Worm (Caenorhabditis elegans) whole organism, young adult: Measurements from ENCODE around the gene Y39A1A.3.
A peak's percentile ranks its signal among the peaks of the same experiment; 100 is the strongest.

Source experiments
- B0035.1 ChIP-seq: sonication (generic microtip); optimal IDR thresholded peaks from 2 replicates; lab custom pipeline; 2016; ENCODE audit warnings: missing genetic modification characterization, mild to moderate bottlenecking, missing compliant biosample characterization, missing genotype, missing genetic modification reagents
- B0336.3 ChIP-seq: fragments of 200-800 bp; sonication (Bioruptor generic); IDR thresholded peaks from 2 replicates; pipeline ENCODE4 v1.3.6; 2022; ENCODE audit warnings: missing genetic modification characterization, missing compliant biosample characterization
- F23B12.7 ChIP-seq: sonication (generic microtip); optimal IDR thresholded peaks from 2 replicates; lab custom pipeline; 2017; ENCODE audit warnings: missing genetic modification characterization, mild to moderate bottlenecking, missing compliant biosample characterization, antibody characterized with exemption, moderate library complexity; ENCODE audit not compliant: insufficient read depth
- F55B11.4 ChIP-seq: sonication (generic microtip); optimal IDR thresholded peaks from 2 replicates; lab custom pipeline; 2016; ENCODE audit warnings: missing compliant biosample characterization, missing genetic modification characterization, borderline replicate concordance; ENCODE audit not compliant: insufficient read depth
- F57C9.4 ChIP-seq: sonication (generic microtip); optimal IDR thresholded peaks from 2 replicates; lab custom pipeline; 2017; ENCODE audit warnings: mild to moderate bottlenecking, missing genetic modification characterization, missing compliant biosample characterization
- T07F8.4 ChIP-seq: sonication (generic microtip); optimal IDR thresholded peaks from 2 replicates; lab custom pipeline; 2016; ENCODE audit warnings: mild to moderate bottlenecking, missing genetic modification characterization, moderate library complexity, missing compliant biosample characterization
- T26A5.8 ChIP-seq: sonication (generic microtip); optimal IDR thresholded peaks from 2 replicates; lab custom pipeline; 2016; ENCODE audit warnings: missing genetic modification characterization, missing compliant biosample characterization
- Y53F4B.3 ChIP-seq: fragments of 200-800 bp; sonication (Bioruptor generic); IDR thresholded peaks from 2 replicates; pipeline ENCODE4 v1.3.6; 2022; ENCODE audit warnings: missing genetic modification reagents, missing genetic modification characterization, missing compliant biosample characterization
- Y53G8AR.9 ChIP-seq: fragments of 200-800 bp; sonication (Bioruptor generic); conservative IDR thresholded peaks from 2 replicates; pipeline ENCODE4 v1.3.6; 2022; ENCODE audit warnings: missing genetic modification reagents, missing genetic modification characterization, missing compliant biosample characterization
- Y67H2A.10 ChIP-seq: fragments of 200-800 bp; sonication (Bioruptor generic); conservative IDR thresholded peaks from 2 replicates; pipeline ENCODE4 v1.3.6; 2022; ENCODE audit warnings: missing genetic modification reagents, missing genetic modification characterization, missing compliant biosample characterization
- Y79H2A.3 ChIP-seq: fragments of 200-800 bp; sonication (Bioruptor generic); conservative IDR thresholded peaks from 2 replicates; pipeline ENCODE4 v1.3.6; 2022; ENCODE audit warnings: missing genetic modification reagents, missing genetic modification characterization, missing compliant biosample characterization
- ZK185.1 ChIP-seq: sonication (generic microtip); optimal IDR thresholded peaks from 2 replicates; lab custom pipeline; 2016; ENCODE audit warnings: mild to moderate bottlenecking, missing genetic modification characterization, missing compliant biosample characterization; ENCODE audit not compliant: poor library complexity, severe bottlenecking
- ceh-27 ChIP-seq: fragments of 200-800 bp; sonication (Bioruptor generic); optimal IDR thresholded peaks from 2 replicates; lab custom pipeline; 2018; ENCODE audit warnings: mild to moderate bottlenecking, missing genetic modification characterization, moderate library complexity, missing compliant biosample characterization
- ceh-58 ChIP-seq: fragments of 200-800 bp; sonication (Bioruptor generic); IDR thresholded peaks from 2 replicates; pipeline ENCODE4 v1.3.6; 2022; ENCODE audit warnings: missing genetic modification characterization, missing compliant biosample characterization
- dox-1 ChIP-seq: fragments of 200-800 bp; sonication (Bioruptor generic); IDR thresholded peaks from 2 replicates; pipeline ENCODE4 v1.3.6; 2022; ENCODE audit warnings: missing genetic modification reagents, missing genetic modification characterization, missing compliant biosample characterization
- dpl-1 ChIP-seq: fragments of 150-350 bp; optimal IDR thresholded peaks from 2 replicates; lab custom pipeline; 2014; ENCODE audit warnings: missing biosample characterization, missing genetic modification reagents, missing genetic modification characterization
- hlh-26 ChIP-seq: fragments of 200-800 bp; sonication (Bioruptor generic); conservative IDR thresholded peaks from 2 replicates; pipeline ENCODE4 v1.3.6; 2022; ENCODE audit warnings: missing genetic modification reagents, missing genetic modification characterization, missing compliant biosample characterization
- hmg-1.2 ChIP-seq: fragments of 200-800 bp; sonication (Bioruptor generic); IDR thresholded peaks from 2 replicates; pipeline ENCODE4 v1.3.6; 2022; ENCODE audit warnings: missing genetic modification reagents, missing genetic modification characterization, missing compliant biosample characterization
- hmg-20 ChIP-seq: fragments of 200-800 bp; sonication (Bioruptor generic); IDR thresholded peaks from 2 replicates; pipeline ENCODE4 v1.3.6; 2022; ENCODE audit warnings: missing genetic modification reagents, missing genetic modification characterization, missing compliant biosample characterization
- lag-1 ChIP-seq: fragments of 200-800 bp; sonication (Bioruptor generic); IDR thresholded peaks from 2 replicates; pipeline ENCODE4 v1.3.6; 2022; ENCODE audit warnings: missing genetic modification reagents, missing genetic modification characterization, missing compliant biosample characterization
- lin-40 ChIP-seq: sonication (generic microtip); optimal IDR thresholded peaks from 2 replicates; lab custom pipeline; 2016; ENCODE audit warnings: missing genetic modification characterization, mild to moderate bottlenecking, missing compliant biosample characterization, missing genotype, missing genetic modification reagents
- lir-1 ChIP-seq: fragments of 200-800 bp; sonication (Bioruptor generic); conservative IDR thresholded peaks from 2 replicates; pipeline ENCODE4 v1.3.6; 2022; ENCODE audit warnings: missing genetic modification reagents, missing genetic modification characterization, missing compliant biosample characterization
- madf-3 ChIP-seq: fragments of 200-800 bp; sonication (Bioruptor generic); IDR thresholded peaks from 2 replicates; pipeline ENCODE4 v1.3.6; 2022; ENCODE audit warnings: missing genetic modification reagents, missing genetic modification characterization, missing compliant biosample characterization
- madf-6 ChIP-seq: fragments of 200-800 bp; sonication (Bioruptor generic); IDR thresholded peaks from 2 replicates; pipeline ENCODE4 v1.3.6; 2022; ENCODE audit warnings: missing genetic modification reagents, missing genetic modification characterization, missing compliant biosample characterization
- mcd-1 ChIP-seq: fragments of 200-800 bp; sonication (Bioruptor generic); IDR thresholded peaks from 2 replicates; pipeline ENCODE4 v1.3.6; 2022; ENCODE audit warnings: missing genetic modification reagents, missing genetic modification characterization, missing compliant biosample characterization
- nfyb-1 ChIP-seq: fragments of 200-800 bp; sonication (Bioruptor generic); IDR thresholded peaks from 2 replicates; pipeline ENCODE4 v1.3.6; 2022; ENCODE audit warnings: missing genetic modification reagents, missing genetic modification characterization, missing compliant biosample characterization
- nhr-179 ChIP-seq: sonication (generic microtip); optimal IDR thresholded peaks from 2 replicates; lab custom pipeline; 2016; ENCODE audit warnings: mild to moderate bottlenecking, missing genetic modification characterization, missing compliant biosample characterization
- nhr-27 ChIP-seq: fragments of 200-800 bp; sonication (Bioruptor generic); optimal IDR thresholded peaks from 2 replicates; lab custom pipeline; 2018; ENCODE audit warnings: mild to moderate bottlenecking, missing genetic modification characterization, moderate library complexity, missing compliant biosample characterization
- nhr-80 ChIP-seq: sonication (generic microtip); optimal IDR thresholded peaks from 2 replicates; lab custom pipeline; 2016; ENCODE audit warnings: missing genetic modification characterization, missing compliant biosample characterization
- pbrm-1 ChIP-seq: fragments of 200-800 bp; sonication (Bioruptor generic); IDR thresholded peaks from 2 replicates; pipeline ENCODE4 v1.3.6; 2022; ENCODE audit warnings: missing genetic modification reagents, missing genetic modification characterization, missing compliant biosample characterization
- rec-8 ChIP-seq, 2 experiments: sonication (generic microtip); optimal IDR thresholded peaks; 2 replicates each; lab custom pipeline; 2016; ENCODE audit warnings: mild to moderate bottlenecking in 2 of 2, missing genetic modification characterization in 2 of 2, missing genetic modification reagents in 2 of 2, missing genotype in 2 of 2, missing biosample characterization in 1 of 2, missing compliant biosample characterization in 1 of 2, moderate library complexity in 1 of 2
- repo-1 ChIP-seq: sonication (generic microtip); optimal IDR thresholded peaks from 2 replicates; lab custom pipeline; 2017; ENCODE audit warnings: mild to moderate bottlenecking, missing genetic modification characterization, missing compliant biosample characterization
- sdz-38 ChIP-seq: sonication (generic microtip); optimal IDR thresholded peaks from 2 replicates; lab custom pipeline; 2016; ENCODE audit warnings: missing genotype, missing genetic modification characterization, missing compliant biosample characterization
- snpc-1.1 ChIP-seq: sonication (generic microtip); optimal IDR thresholded peaks from 2 replicates; lab custom pipeline; 2017; ENCODE audit warnings: missing genetic modification characterization, mild to moderate bottlenecking, missing compliant biosample characterization, antibody characterized with exemption, moderate library complexity, missing genotype, missing genetic modification reagents; ENCODE audit not compliant: insufficient read depth
- snpc-4 ChIP-seq, 5 experiments: fragments of 150-350 bp in 1 of 5; sonication (generic microtip) in 4 of 5; optimal IDR thresholded peaks; 2 replicates each; lab custom pipeline; 2014 to 2018; ENCODE audit warnings: missing genetic modification characterization in 5 of 5, missing biosample characterization in 3 of 5, antibody characterized with exemption in 2 of 5, mild to moderate bottlenecking in 2 of 5, missing compliant biosample characterization in 2 of 5, missing genotype in 2 of 5, moderate library complexity in 2 of 5, missing genetic modification reagents in 1 of 5
- tbp1 ChIP-seq: fragments of 200-800 bp; sonication (Bioruptor generic); optimal IDR thresholded peaks from 2 replicates; lab custom pipeline; 2018; ENCODE audit warnings: mild to moderate bottlenecking, missing genetic modification characterization, missing compliant biosample characterization
- tbx-9 ChIP-seq: sonication (generic microtip); optimal IDR thresholded peaks from 2 replicates; lab custom pipeline; 2016; ENCODE audit warnings: borderline replicate concordance, missing genetic modification characterization, inconsistent platforms, missing compliant biosample characterization
- tlf-1 ChIP-seq: fragments of 200-800 bp; sonication (Bioruptor generic); optimal IDR thresholded peaks from 2 replicates; lab custom pipeline; 2018; ENCODE audit warnings: mild to moderate bottlenecking, missing genetic modification characterization, missing compliant biosample characterization
- unc-62 ChIP-seq: fragments of 150-350 bp; optimal IDR thresholded peaks from 2 replicates; lab custom pipeline; 2014; ENCODE audit warnings: missing biosample characterization, missing genetic modification reagents, missing genetic modification characterization
- ztf-18 ChIP-seq: sonication (generic microtip); optimal IDR thresholded peaks from 2 replicates; lab custom pipeline; 2016; ENCODE audit warnings: missing genotype, mild to moderate bottlenecking, missing genetic modification characterization, missing compliant biosample characterization
- ztf-22 ChIP-seq: fragments of 200-800 bp; sonication (Bioruptor generic); optimal IDR thresholded peaks from 2 replicates; lab custom pipeline; 2018; ENCODE audit warnings: mild to moderate bottlenecking, missing genetic modification characterization, moderate library complexity, missing compliant biosample characterization
- ztf-25 ChIP-seq: fragments of 200-800 bp; sonication (Bioruptor generic); IDR thresholded peaks from 2 replicates; pipeline ENCODE4 v1.3.6; 2022; ENCODE audit warnings: missing genetic modification reagents, missing genetic modification characterization, missing compliant biosample characterization
- ztf-6 ChIP-seq: fragments of 200-800 bp; sonication (Bioruptor generic); IDR thresholded peaks from 2 replicates; pipeline ENCODE4 v1.3.6; 2022; ENCODE audit warnings: missing genetic modification reagents, missing genetic modification characterization, missing compliant biosample characterization

Gene Y39A1A.3

ce11 chrIII:10628360-10628759, 32.1 kb upstream of the Y39A1A.3 start (continued):
- TF ChIP-seq lin-40 = peak; percentile 32
- no peak for TF ChIP-seq snpc-4 (GFP tag; optimal IDR thresholded peaks at IDR 0.05; lab: Kevin White, UChicago)
- peak in 1 of 4 experiments; percentile 18 for TF ChIP-seq snpc-4 (tag; optimal IDR thresholded peaks at IDR 0.05; lab: Kevin White, UChicago)
- no peak for TF ChIP-seq ceh-27 (GFP tag; lab: Kevin White, UChicago)
- TF ChIP-seq ZK185.1 (tag; lab: Kevin White, UChicago) = no peak
- TF ChIP-seq Y53G8AR.9 (GFP tag; lab: Robert Waterston, UW) = no peak
- TF ChIP-seq nhr-179 = no peak
- TF ChIP-seq pbrm-1 (GFP tag; lab: Robert Waterston, UW) = no peak
- no peak for TF ChIP-seq dpl-1 (GFP tag; lab: Kevin White, UChicago)
- TF ChIP-seq dox-1 = no peak
- TF ChIP-seq tbx-9 (tag; lab: Kevin White, UChicago) = no peak
- no peak for TF ChIP-seq lir-1 (GFP tag; lab: Robert Waterston, UW)
- TF ChIP-seq Y79H2A.3 (GFP tag; lab: Robert Waterston, UW) = no peak
- no peak for TF ChIP-seq Y53F4B.3
- TF ChIP-seq nhr-27 (tag; lab: Kevin White, UChicago) = no peak
- peak; percentile 9 for TF ChIP-seq tbp1 (GFP tag; lab: Kevin White, UChicago)
- TF ChIP-seq hmg-20 (GFP tag; lab: Robert Waterston, UW) = no peak
- TF ChIP-seq ztf-6 (GFP tag; lab: Robert Waterston, UW) = no peak
- no peak for TF ChIP-seq nhr-80 (tag; lab: Kevin White, UChicago)
- TF ChIP-seq lag-1 (GFP tag; lab: Robert Waterston, UW) = no peak
- TF ChIP-seq tlf-1 (GFP tag; lab: Kevin White, UChicago) = no peak
- no peak for TF ChIP-seq F57C9.4 (tag; lab: Kevin White, UChicago)
- TF ChIP-seq F23B12.7 = no peak
- no peak for TF ChIP-seq B0035.1
- TF ChIP-seq Y67H2A.10 (GFP tag; lab: Robert Waterston, UW) = no peak
- peak; percentile 99 for TF ChIP-seq hmg-1.2 (GFP tag; lab: Robert Waterston, UW)
- no peak for TF ChIP-seq T07F8.4 (tag; lab: Kevin White, UChicago)
- no peak for TF ChIP-seq madf-3
- TF ChIP-seq ztf-18 (tag; lab: Kevin White, UChicago) = no peak
- TF ChIP-seq repo-1 = no peak
- 0 out of 2 replicates have a peak, but pooled peaks have one; percentile 34 for TF ChIP-seq nfyb-1 (GFP tag; lab: Robert Waterston, UW)
- peak; percentile 24; the same call in 1 of the 2 replicates for TF ChIP-seq mcd-1 (GFP tag; lab: Robert Waterston, UW)
- no peak for TF ChIP-seq F55B11.4 (tag; lab: Kevin White, UChicago)
- no peak for TF ChIP-seq madf-6 (GFP tag; lab: Robert Waterston, UW)
- no peak for TF ChIP-seq B0336.3
- no peak for TF ChIP-seq rec-8 (tag; optimal IDR thresholded peaks at IDR 0.05; lab: Kevin White, UChicago)
- no peak for TF ChIP-seq hlh-26
- TF ChIP-seq snpc-1.1 (tag; lab: Kevin White, UChicago) = no peak
- TF ChIP-seq ztf-25 = no peak
- no peak for TF ChIP-seq ceh-58 (GFP tag; lab: Robert Waterston, UW)
- TF ChIP-seq unc-62 (GFP tag; lab: Kevin White, UChicago) = no peak
- TF ChIP-seq T26A5.8 (tag; lab: Kevin White, UChicago) = no peak
- TF ChIP-seq ztf-22 = no peak
- TF ChIP-seq sdz-38 (tag; lab: Kevin White, UChicago) = no peak
